Worm (Caenorhabditis elegans) whole organism, mixed stage, embryonic: ENCODE measurements around the gene W08G11.3.
A peak's percentile ranks its signal among the peaks of the same experiment; 100 is the strongest.

Experiments
- M03D4.4 ChIP-seq: sonication (generic microtip); optimal IDR thresholded peaks from 2 replicates; lab custom pipeline; 2017; ENCODE audit warnings: mild to moderate bottlenecking, missing genetic modification characterization, missing compliant biosample characterization
- bed-3 ChIP-seq: fragments of 200-800 bp; sonication (Bioruptor generic); optimal IDR thresholded peaks from 3 replicates; lab custom pipeline; 2018; ENCODE audit warnings: mild to moderate bottlenecking, missing genetic modification characterization, moderate library complexity, missing compliant biosample characterization
- blmp-1 ChIP-seq: fragments of 150-350 bp; optimal IDR thresholded peaks from 2 replicates; lab custom pipeline; 2014; ENCODE audit warnings: missing biosample characterization, missing genetic modification characterization
- ceh-39 ChIP-seq: fragments of 150-350 bp; optimal IDR thresholded peaks from 2 replicates; lab custom pipeline; 2014; ENCODE audit warnings: missing biosample characterization, missing genetic modification characterization
- ceh-43 ChIP-seq: fragments of 200-800 bp; sonication (Bioruptor generic); optimal IDR thresholded peaks from 2 replicates; lab custom pipeline; 2018; ENCODE audit warnings: mild to moderate bottlenecking, missing genetic modification characterization, moderate library complexity, missing compliant biosample characterization
- ceh-83 ChIP-seq: fragments of 200-800 bp; sonication (Bioruptor generic); optimal IDR thresholded peaks from 2 replicates; lab custom pipeline; 2018; ENCODE audit warnings: mild to moderate bottlenecking, missing genetic modification characterization, missing compliant biosample characterization
- ces-1 ChIP-seq: fragments of 150-350 bp; optimal IDR thresholded peaks from 2 replicates; lab custom pipeline; 2014; ENCODE audit warnings: missing biosample characterization, missing genetic modification reagents, missing genetic modification characterization
- cnd-1 ChIP-seq: fragments of 200-800 bp; sonication (Bioruptor generic); optimal IDR thresholded peaks from 2 replicates; lab custom pipeline; 2018; ENCODE audit warnings: mild to moderate bottlenecking, missing genetic modification characterization, missing compliant biosample characterization
- drap-1 ChIP-seq: fragments of 200-800 bp; sonication (Bioruptor generic); optimal IDR thresholded peaks from 3 replicates; lab custom pipeline; 2018; ENCODE audit warnings: mild to moderate bottlenecking, missing genetic modification characterization, missing compliant biosample characterization
- elt-1 ChIP-seq: sonication (generic microtip); optimal IDR thresholded peaks from 2 replicates; lab custom pipeline; 2017; ENCODE audit warnings: missing genetic modification characterization, mild to moderate bottlenecking, missing compliant biosample characterization, antibody characterized with exemption, moderate library complexity, borderline replicate concordance; ENCODE audit not compliant: insufficient read depth
- elt-3 ChIP-seq: fragments of 150-350 bp; optimal IDR thresholded peaks from 2 replicates; lab custom pipeline; 2014; ENCODE audit warnings: missing biosample characterization, missing genetic modification characterization
- flh-1 ChIP-seq: fragments of 200-800 bp; sonication (Bioruptor generic); optimal IDR thresholded peaks from 2 replicates; lab custom pipeline; 2018; ENCODE audit warnings: mild to moderate bottlenecking, missing genetic modification characterization, moderate library complexity, missing compliant biosample characterization
- ham-2 ChIP-seq: fragments of 200-800 bp; sonication (Bioruptor generic); optimal IDR thresholded peaks from 2 replicates; lab custom pipeline; 2018; ENCODE audit warnings: mild to moderate bottlenecking, missing genetic modification characterization, missing compliant biosample characterization
- hlh-1 ChIP-seq: fragments of 150-350 bp; optimal IDR thresholded peaks from 2 replicates; lab custom pipeline; 2014; ENCODE audit warnings: missing biosample characterization, missing genetic modification reagents, missing genetic modification characterization
- lin-13 ChIP-seq: fragments of 150-350 bp; optimal IDR thresholded peaks from 2 replicates; lab custom pipeline; 2014; ENCODE audit warnings: missing biosample characterization, missing genetic modification characterization
- lin-32 ChIP-seq: fragments of 200-800 bp; sonication (Bioruptor generic); optimal IDR thresholded peaks from 2 replicates; lab custom pipeline; 2018; ENCODE audit warnings: mild to moderate bottlenecking, missing genetic modification characterization, missing compliant biosample characterization
- lsy-2 ChIP-seq: fragments of 150-350 bp; optimal IDR thresholded peaks from 2 replicates; lab custom pipeline; 2014; ENCODE audit warnings: missing biosample characterization, missing genetic modification characterization
- mab-5 ChIP-seq: fragments of 150-350 bp; optimal IDR thresholded peaks from 2 replicates; lab custom pipeline; 2014; ENCODE audit warnings: missing biosample characterization, missing genetic modification characterization
- mep-1 ChIP-seq: fragments of 150-350 bp; optimal IDR thresholded peaks from 2 replicates; lab custom pipeline; 2017; ENCODE audit warnings: missing biosample characterization, missing genetic modification reagents, missing genetic modification characterization, inconsistent platforms
- mls-2 ChIP-seq: sonication (generic microtip); optimal IDR thresholded peaks from 2 replicates; lab custom pipeline; 2016; ENCODE audit warnings: mild to moderate bottlenecking, missing genetic modification characterization, moderate library complexity, missing compliant biosample characterization
- nhr-12 ChIP-seq: fragments of 150-350 bp; optimal IDR thresholded peaks from 2 replicates; lab custom pipeline; 2014; ENCODE audit warnings: missing biosample characterization, missing genetic modification characterization
- nhr-2 ChIP-seq: fragments of 150-350 bp; optimal IDR thresholded peaks from 2 replicates; lab custom pipeline; 2014; ENCODE audit warnings: missing biosample characterization, missing genetic modification characterization
- nhr-237 ChIP-seq: fragments of 150-350 bp; optimal IDR thresholded peaks from 2 replicates; lab custom pipeline; 2014; ENCODE audit warnings: missing biosample characterization, missing genetic modification characterization
- nhr-28 ChIP-seq: fragments of 150-350 bp; optimal IDR thresholded peaks from 2 replicates; lab custom pipeline; 2014; ENCODE audit warnings: missing biosample characterization, missing genetic modification characterization
- nhr-76 ChIP-seq: sonication (generic microtip); optimal IDR thresholded peaks from 2 replicates; lab custom pipeline; 2017; ENCODE audit warnings: missing biosample characterization, missing genetic modification characterization
- pha-4 ChIP-seq: fragments of 150-350 bp; optimal IDR thresholded peaks from 2 replicates; lab custom pipeline; 2018; ENCODE audit warnings: missing biosample characterization, missing genetic modification reagents, missing genetic modification characterization
- sem-2 ChIP-seq: fragments of 200-800 bp; sonication (Bioruptor generic); optimal IDR thresholded peaks from 2 replicates; lab custom pipeline; 2018; ENCODE audit warnings: mild to moderate bottlenecking, missing genetic modification characterization, missing compliant biosample characterization
- snpc-4 ChIP-seq: fragments of 150-350 bp; optimal IDR thresholded peaks from 2 replicates; lab custom pipeline; 2014; ENCODE audit warnings: missing biosample characterization, missing genetic modification characterization
- sptf-1 ChIP-seq: sonication (generic microtip); optimal IDR thresholded peaks from 2 replicates; lab custom pipeline; 2017; ENCODE audit warnings: mild to moderate bottlenecking, missing genetic modification characterization, moderate library complexity, missing compliant biosample characterization
- tbx-8 ChIP-seq: fragments of 200-800 bp; sonication (Bioruptor generic); optimal IDR thresholded peaks from 2 replicates; lab custom pipeline; 2018; ENCODE audit warnings: mild to moderate bottlenecking, missing genetic modification characterization, moderate library complexity, missing compliant biosample characterization
- unc-120 ChIP-seq: sonication (generic microtip); optimal IDR thresholded peaks from 2 replicates; lab custom pipeline; 2017; ENCODE audit warnings: missing genetic modification characterization, missing compliant biosample characterization; ENCODE audit not compliant: poor library complexity, severe bottlenecking
- unc-39 ChIP-seq: fragments of 150-350 bp; optimal IDR thresholded peaks from 2 replicates; lab custom pipeline; 2014; ENCODE audit warnings: missing biosample characterization, missing genetic modification characterization
- unc-62 ChIP-seq: fragments of 150-350 bp; optimal IDR thresholded peaks from 2 replicates; lab custom pipeline; 2014; ENCODE audit warnings: missing biosample characterization, missing genetic modification reagents, missing genetic modification characterization
- zip-8 ChIP-seq: fragments of 150-350 bp; optimal IDR thresholded peaks from 2 replicates; lab custom pipeline; 2014; ENCODE audit warnings: missing biosample characterization, missing genetic modification characterization
- ztf-11 ChIP-seq: fragments of 150-350 bp; optimal IDR thresholded peaks from 2 replicates; lab custom pipeline; 2014; ENCODE audit warnings: missing biosample characterization, missing genetic modification characterization

The W08G11.3 gene

DNA sequence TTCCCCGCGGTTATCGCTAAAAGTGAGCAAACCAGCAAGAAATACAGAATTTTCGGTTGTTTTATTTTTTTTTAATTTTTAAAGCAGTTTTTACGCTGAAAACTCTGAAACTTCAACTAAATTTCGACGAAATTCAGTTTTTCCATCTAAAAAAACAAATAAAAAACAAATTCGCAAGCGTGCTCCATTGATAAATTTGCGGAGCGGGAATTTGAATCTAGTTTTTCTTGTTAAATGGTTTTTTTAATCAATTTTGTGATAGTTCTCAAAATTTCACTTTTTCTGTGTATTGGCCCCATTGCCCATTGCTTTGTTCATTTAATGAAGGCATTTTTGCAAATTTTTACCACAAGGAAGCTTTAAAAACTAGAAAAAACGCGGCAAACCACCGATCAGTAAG is 10.7 kb upstream of the W08G11.3 start:
- TF ChIP-seq nhr-2 (tag; lab: Kevin White, UChicago) (no peak), nhr-28 (tag; lab: Kevin White, UChicago) (no peak), tbx-8 (GFP tag; lab: Kevin White, UChicago) (no peak), elt-3 (no peak), lsy-2 (tag; lab: Kevin White, UChicago) (no peak), ceh-39 (tag; lab: Kevin White, UChicago) (no peak), ztf-11 (tag; lab: Kevin White, UChicago) (no peak), unc-120 (tag; lab: Kevin White, UChicago) (no peak), cnd-1 (tag; lab: Kevin White, UChicago) (no peak), blmp-1 (tag; lab: Kevin White, UChicago) (no peak)

DNA sequence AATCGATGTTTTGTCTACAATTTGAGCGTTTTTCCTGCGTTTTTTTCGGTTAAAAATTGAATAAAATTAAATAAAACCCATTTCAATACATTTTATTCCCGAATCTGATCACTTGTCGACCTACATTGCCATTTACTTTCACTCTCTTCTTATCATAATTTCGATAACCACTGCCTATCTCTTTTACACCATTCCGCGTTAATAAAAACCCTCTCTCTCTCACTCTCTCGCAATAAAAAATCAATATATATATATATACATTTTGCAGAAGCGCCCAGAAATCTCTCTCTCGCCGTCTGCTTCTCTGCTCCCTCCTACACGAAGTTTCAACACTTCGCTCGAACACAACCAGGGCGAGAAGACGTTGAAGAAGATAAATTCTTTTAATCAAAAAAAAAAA is 10.2 kb upstream of the W08G11.3 start, which contains the start of gene pptr-1:
TSS of gene pptr-1 (plus strand) at position 269 of the 400 bp plus-strand sequence.
- TF ChIP-seq elt-3 (peak; percentile 5), ceh-83 (GFP tag; lab: Kevin White, UChicago) (no peak), mep-1 (tag; lab: Kevin White, UChicago) (no peak), blmp-1 (tag; lab: Kevin White, UChicago) (peak; percentile 47)

DNA sequence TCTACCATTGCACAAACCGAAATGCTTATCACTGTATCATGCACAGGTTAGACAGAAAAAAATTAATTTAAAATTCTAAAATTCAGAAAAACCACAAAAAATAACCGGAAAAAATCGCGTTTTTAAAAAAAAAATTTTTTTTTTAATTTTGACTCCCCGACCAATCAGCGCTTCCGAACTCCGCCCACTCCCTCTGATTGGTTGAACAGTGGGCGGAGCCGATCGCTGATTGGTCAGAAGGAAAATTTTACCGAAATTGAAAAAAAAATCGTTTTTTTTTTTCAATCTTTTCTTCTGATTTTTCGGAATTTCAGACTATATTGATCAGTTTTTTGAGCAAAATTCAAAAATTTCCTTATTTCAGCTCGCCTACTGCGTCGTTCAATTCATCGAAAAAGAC is 6.1 kb upstream of the W08G11.3 start:
- TF ChIP-seq blmp-1 (tag; lab: Kevin White, UChicago), result no peak
- no peak for TF ChIP-seq drap-1 (GFP tag; lab: Kevin White, UChicago)
- TF ChIP-seq unc-39 (tag; lab: Kevin White, UChicago), result no peak

DNA sequence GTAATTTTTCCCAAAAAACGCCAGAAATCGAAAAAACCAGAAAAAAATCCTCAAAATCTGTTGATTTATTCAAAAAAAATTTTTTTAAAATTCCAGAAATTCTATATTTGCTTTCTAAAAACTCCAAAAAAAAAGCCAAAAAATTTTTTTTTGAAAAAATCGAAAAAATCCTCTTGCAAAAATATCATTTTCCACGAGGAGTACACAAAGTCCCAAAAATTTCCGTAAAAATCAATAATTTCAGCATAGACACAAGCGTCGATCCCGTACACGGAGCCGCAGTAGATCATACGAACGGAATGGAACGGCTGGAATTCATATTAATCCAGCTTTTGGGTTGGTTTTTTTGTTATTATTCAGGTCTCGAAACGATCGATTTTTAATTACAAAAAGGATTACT is 662 bp downstream of the W08G11.3 start:
- TF ChIP-seq cnd-1 (tag; lab: Kevin White, UChicago) (no peak), mab-5 (tag; lab: Kevin White, UChicago) (no peak), unc-62 (no peak), nhr-12 (no peak), zip-8 (tag; lab: Kevin White, UChicago) (no peak), sem-2 (GFP tag; lab: Kevin White, UChicago) (no peak), ces-1 (no peak), tbx-8 (GFP tag; lab: Kevin White, UChicago) (no peak), M03D4.4 (tag; lab: Kevin White, UChicago) (no peak)
- TF ChIP-seq, all 35 proteins: peak for 0

ce11 chrV:16370039-16370438 is 2.6 kb downstream of the W08G11.3 start:
- peak; percentile 76 for TF ChIP-seq M03D4.4 (tag; lab: Kevin White, UChicago)
- TF ChIP-seq tbx-8 (GFP tag; lab: Kevin White, UChicago), result peak; percentile 53
- no peak for TF ChIP-seq elt-3
- peak; percentile 78 for TF ChIP-seq drap-1 (GFP tag; lab: Kevin White, UChicago)
- peak; percentile 41 for TF ChIP-seq flh-1
- TF ChIP-seq elt-1 (tag; lab: Kevin White, UChicago), result no peak
- TF ChIP-seq ces-1, result no peak
- no peak for TF ChIP-seq nhr-28 (tag; lab: Kevin White, UChicago)
- TF ChIP-seq hlh-1 (tag; lab: Kevin White, UChicago), result peak; percentile 21
- peak; percentile 48 for TF ChIP-seq pha-4
- TF ChIP-seq sptf-1 (tag; lab: Kevin White, UChicago), result peak; percentile 85
- TF ChIP-seq snpc-4 (tag; lab: Kevin White, UChicago), result no peak
- peak; percentile 60 for TF ChIP-seq bed-3 (GFP tag; lab: Kevin White, UChicago)
- peak; percentile 57 for TF ChIP-seq ham-2 (GFP tag; lab: Kevin White, UChicago)
- TF ChIP-seq unc-62, result no peak
- no peak for TF ChIP-seq nhr-237
- TF ChIP-seq ceh-39 (tag; lab: Kevin White, UChicago), result no peak
- peak; percentile 62 for TF ChIP-seq lin-32 (GFP tag; lab: Kevin White, UChicago)
- peak; percentile 82 for TF ChIP-seq mls-2 (tag; lab: Kevin White, UChicago)
- no peak for TF ChIP-seq mab-5 (tag; lab: Kevin White, UChicago)
- TF ChIP-seq nhr-2 (tag; lab: Kevin White, UChicago), result no peak
- TF ChIP-seq sem-2 (GFP tag; lab: Kevin White, UChicago), result peak; percentile 73
- no peak for TF ChIP-seq lsy-2 (tag; lab: Kevin White, UChicago)
- peak; percentile 54 for TF ChIP-seq unc-120 (tag; lab: Kevin White, UChicago)
- TF ChIP-seq unc-39 (tag; lab: Kevin White, UChicago), result no peak
- no peak for TF ChIP-seq zip-8 (tag; lab: Kevin White, UChicago)
- TF ChIP-seq nhr-76 (tag; lab: Kevin White, UChicago), result no peak
- TF ChIP-seq nhr-12, result no peak
- TF ChIP-seq cnd-1 (tag; lab: Kevin White, UChicago), result peak; percentile 84
- no peak for TF ChIP-seq blmp-1 (tag; lab: Kevin White, UChicago)
- no peak for TF ChIP-seq mep-1 (tag; lab: Kevin White, UChicago)
- peak; percentile 25 for TF ChIP-seq lin-13 (tag; lab: Kevin White, UChicago)
- TF ChIP-seq ceh-43 (GFP tag; lab: Kevin White, UChicago), result peak; percentile 57
- TF ChIP-seq ceh-83 (GFP tag; lab: Kevin White, UChicago), result peak; percentile 76
